Fruit fly (Drosophila melanogaster) whole organism: ENCODE measurements around the gene Smyd5.

Experiments used
- CG8478 ChIP-seq: fragments of >200 bp; optimal IDR thresholded peaks from 2 replicates; lab custom pipeline; 2018; ENCODE audit warnings: inconsistent platforms
- Dll ChIP-seq: fragments of >200 bp; optimal IDR thresholded peaks from 2 replicates; lab custom pipeline; 2017
- EcR ChIP-seq, 2 experiments: fragments of >200 bp; optimal IDR thresholded peaks; 2 replicates each; lab custom pipeline; 2017; ENCODE audit warnings: missing biosample characterization in 2 of 2, missing genetic modification characterization in 2 of 2, missing genetic modification reagents in 2 of 2
- pan ChIP-seq: fragments of >200 bp; optimal IDR thresholded peaks from 2 replicates; lab custom pipeline; 2017
- psq ChIP-seq: fragments of >200 bp; optimal IDR thresholded peaks from 2 replicates; lab custom pipeline; 2017
- usp ChIP-seq: fragments of >200 bp; optimal IDR thresholded peaks from 2 replicates; lab custom pipeline; 2017; ENCODE audit warnings: missing biosample characterization, missing genetic modification characterization, mixed read lengths

dm6 chr3R:21197566-21197965 lies 21.0 kb downstream of the Smyd5 start:
- TF ChIP-seq pan (lab: Kevin White, UChicago) (no peak), Dll (lab: Kevin White, UChicago) (no peak), psq (lab: Kevin White, UChicago) (no peak), usp (GFP tag; lab: Kevin White, UChicago) (no peak), CG8478 (lab: Kevin White, UChicago) (no peak), EcR (GFP tag; optimal IDR thresholded peaks at IDR 0.05; lab: Kevin White, UChicago) (no peak)
